Worm (Caenorhabditis elegans) whole organism, young adult: ENCODE results near the gene fbxa-138.

Experiments used
- madf-6 ChIP-seq: fragments of 200-800 bp; sonication (Bioruptor generic); IDR thresholded peaks from 2 replicates; pipeline ENCODE4 v1.3.6; 2022; ENCODE audit warnings: missing genetic modification reagents, missing genetic modification characterization, missing compliant biosample characterization
- nhr-179 ChIP-seq: sonication (generic microtip); optimal IDR thresholded peaks from 2 replicates; lab custom pipeline; 2016; ENCODE audit warnings: mild to moderate bottlenecking, missing genetic modification characterization, missing compliant biosample characterization
- pbrm-1 ChIP-seq: fragments of 200-800 bp; sonication (Bioruptor generic); IDR thresholded peaks from 2 replicates; pipeline ENCODE4 v1.3.6; 2022; ENCODE audit warnings: missing genetic modification reagents, missing genetic modification characterization, missing compliant biosample characterization

DNA sequence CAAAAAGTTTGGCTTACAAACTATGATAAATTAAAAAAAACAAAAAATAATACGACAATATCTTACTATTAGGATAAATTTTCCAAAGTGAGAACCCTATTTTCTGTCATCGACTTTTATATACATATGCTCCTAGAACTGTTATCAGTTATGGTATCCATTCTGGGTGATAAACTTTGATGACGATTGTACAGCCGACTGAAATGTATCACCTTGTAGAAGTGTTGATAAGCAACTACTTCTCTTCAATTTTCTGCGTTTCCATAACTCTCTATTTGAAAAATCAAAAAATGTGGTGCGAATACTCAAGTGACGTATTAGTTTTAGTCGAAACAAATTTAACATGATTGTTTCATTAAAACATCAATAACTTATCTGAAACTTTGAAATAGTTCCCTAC is 5.9 kb upstream of the fbxa-138 start:
- TF ChIP-seq pbrm-1 (GFP tag; lab: Robert Waterston, UW) (no peak), madf-6 (GFP tag; lab: Robert Waterston, UW) (no peak), nhr-179 (tag; lab: Kevin White, UChicago) (no peak)
